Fruit fly (Drosophila melanogaster) whole organism, adult: ENCODE data around the gene Pp2A-29B.

Experiments used
- CG11617 ChIP-seq: fragments of 200-800 bp; sonication (Bioruptor generic); optimal IDR thresholded peaks from 2 replicates; lab custom pipeline; 2017; ENCODE audit warnings: mild to moderate bottlenecking, missing biosample characterization, missing genetic modification reagents, missing genetic modification characterization
- CG1620 ChIP-seq: fragments of 200-800 bp; sonication (Bioruptor generic); optimal IDR thresholded peaks from 2 replicates; lab custom pipeline; 2016; ENCODE audit warnings: missing biosample characterization, missing genetic modification characterization
- CG5204 ChIP-seq: fragments of 200-800 bp; sonication (Bioruptor generic); optimal IDR thresholded peaks from 2 replicates; lab custom pipeline; 2016; ENCODE audit warnings: missing biosample characterization, missing genetic modification characterization
- Crg-1 ChIP-seq: fragments of 200-800 bp; sonication (Bioruptor generic); optimal IDR thresholded peaks from 2 replicates; lab custom pipeline; 2016; ENCODE audit warnings: missing biosample characterization, missing genetic modification characterization

DNA sequence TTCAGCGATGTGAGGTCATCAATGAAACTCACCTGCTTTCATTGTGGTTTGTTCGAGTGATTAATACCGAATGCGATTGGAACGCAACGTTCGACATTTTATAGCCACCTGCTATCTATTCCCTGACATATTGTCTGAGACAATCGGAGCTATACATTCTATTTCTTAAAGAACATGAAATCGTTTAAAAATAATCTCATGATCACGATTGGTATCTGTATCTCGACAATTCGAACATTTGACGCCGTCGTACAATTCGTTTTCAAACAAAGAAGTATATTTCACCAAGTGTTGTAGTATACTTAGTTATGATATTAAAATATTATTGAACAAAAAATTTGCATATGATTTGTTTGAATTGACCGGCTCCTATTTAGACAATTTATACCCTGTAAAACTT is 29.0 kb downstream of the Pp2A-29B start, which contains the start of gene Peritrophin-15b:
- TF ChIP-seq CG5204 (GFP tag; lab: Kevin White, UChicago) (no peak), CG1620 (GFP tag; lab: Kevin White, UChicago) (no peak), Crg-1 (no peak), CG11617 (GFP tag; lab: Kevin White, UChicago) (no peak)
